Worm (Caenorhabditis elegans) whole organism, early embryonic: Measurements from ENCODE around the gene str-250.

ENCODE experiments used
- B0310.2 ChIP-seq: sonication (generic microtip); optimal IDR thresholded peaks from 2 replicates; lab custom pipeline; 2016; ENCODE audit warnings: mild to moderate bottlenecking, missing genetic modification characterization, missing compliant biosample characterization
- F13C5.2 ChIP-seq: sonication (generic microtip); optimal IDR thresholded peaks from 2 replicates; lab custom pipeline; 2017; ENCODE audit warnings: mild to moderate bottlenecking, missing genetic modification characterization, inconsistent platforms, missing compliant biosample characterization
- aly-1 ChIP-seq: sonication (generic microtip); optimal IDR thresholded peaks from 2 replicates; lab custom pipeline; 2016; ENCODE audit warnings: missing genetic modification characterization, missing compliant biosample characterization
- ama-1 ChIP-seq: fragments of 150-350 bp; optimal IDR thresholded peaks from 2 replicates; lab custom pipeline; 2014
- ceh-13 ChIP-seq: fragments of 200-800 bp; sonication (Bioruptor generic); optimal IDR thresholded peaks from 2 replicates; lab custom pipeline; 2018; ENCODE audit warnings: mild to moderate bottlenecking, missing genetic modification characterization, missing compliant biosample characterization
- ceh-36 ChIP-seq: sonication (generic microtip); optimal IDR thresholded peaks from 2 replicates; lab custom pipeline; 2016; ENCODE audit warnings: missing genetic modification characterization, inconsistent platforms, missing compliant biosample characterization
- ets-7 ChIP-seq: sonication (generic microtip); optimal IDR thresholded peaks from 2 replicates; lab custom pipeline; 2016; ENCODE audit warnings: missing genotype, missing genetic modification characterization, missing compliant biosample characterization
- flt-1 ChIP-seq: fragments of 200-800 bp; sonication (Bioruptor generic); IDR thresholded peaks from 2 replicates; pipeline ENCODE4 v1.3.6; 2022; ENCODE audit warnings: missing genetic modification characterization, missing compliant biosample characterization
- hmbx-1 ChIP-seq: sonication (generic microtip); optimal IDR thresholded peaks from 2 replicates; lab custom pipeline; 2016; ENCODE audit warnings: mild to moderate bottlenecking, missing genetic modification characterization, missing compliant biosample characterization
- hmg-4 ChIP-seq: fragments of 200-800 bp; sonication (Bioruptor generic); optimal IDR thresholded peaks from 2 replicates; lab custom pipeline; 2018; ENCODE audit warnings: mild to moderate bottlenecking, missing genetic modification characterization, missing compliant biosample characterization
- hnd-1 ChIP-seq: sonication (generic microtip); optimal IDR thresholded peaks from 2 replicates; lab custom pipeline; 2016; ENCODE audit warnings: missing genetic modification characterization, missing compliant biosample characterization
- pes-1 ChIP-seq: fragments of 200-800 bp; sonication (Bioruptor generic); IDR thresholded peaks from 2 replicates; pipeline ENCODE4 v1.3.6; 2022; ENCODE audit warnings: missing genetic modification reagents, missing genetic modification characterization, missing compliant biosample characterization
- scrt-1 ChIP-seq: fragments of 200-800 bp; sonication (Bioruptor generic); IDR thresholded peaks from 2 replicates; pipeline ENCODE4 v1.3.6; 2022; ENCODE audit warnings: missing genetic modification characterization, missing compliant biosample characterization
- sea-1 ChIP-seq: fragments of 200-800 bp; sonication (Bioruptor generic); conservative IDR thresholded peaks from 2 replicates; pipeline ENCODE4 v1.3.6; 2022; ENCODE audit warnings: missing genetic modification characterization, missing compliant biosample characterization
- tbx-11 ChIP-seq: fragments of 200-800 bp; sonication (Bioruptor generic); IDR thresholded peaks from 2 replicates; pipeline ENCODE4 v1.3.6; 2022; ENCODE audit warnings: missing genetic modification characterization, missing compliant biosample characterization
- tbx-37 ChIP-seq: fragments of 200-800 bp; sonication (Bioruptor generic); conservative IDR thresholded peaks from 2 replicates; pipeline ENCODE4 v1.3.6; 2022; ENCODE audit warnings: missing genetic modification reagents, missing genetic modification characterization, missing compliant biosample characterization
- tra-4 ChIP-seq: sonication (generic microtip); optimal IDR thresholded peaks from 2 replicates; lab custom pipeline; 2017; ENCODE audit warnings: missing genetic modification characterization, missing compliant biosample characterization

Gene str-250

DNA sequence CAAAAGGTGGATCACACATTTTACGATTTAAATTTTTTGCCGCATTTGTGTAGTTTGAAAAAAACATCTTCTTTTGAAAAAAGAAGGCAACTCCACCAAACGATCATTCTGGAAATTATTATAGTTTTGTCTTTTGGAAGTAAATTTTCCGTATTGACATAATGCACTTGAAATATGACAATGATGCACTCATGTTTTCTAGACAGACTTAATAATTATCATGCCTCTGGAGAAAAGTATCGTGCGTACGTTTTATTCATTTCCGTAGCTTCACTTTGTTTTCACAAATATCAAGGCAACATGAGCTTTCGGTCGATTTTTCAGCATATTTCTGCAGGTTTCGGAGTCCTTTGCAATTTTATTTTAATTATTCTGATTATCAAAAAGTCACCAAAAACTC is at the start of gene str-250:
Gene str-250, plus strand, starts transcription at position 301 of the 400 bp plus-strand sequence.
- no peak for TF ChIP-seq ceh-36 (tag; lab: Kevin White, UChicago)
- no peak for TF ChIP-seq flt-1
- no peak for TF ChIP-seq hnd-1 (tag; lab: Kevin White, UChicago)
- no peak for TF ChIP-seq scrt-1 (GFP tag; lab: Robert Waterston, UW)
- no peak for TF ChIP-seq sea-1 (GFP tag; lab: Robert Waterston, UW)
- TF ChIP-seq ama-1 = no peak
- no peak for TF ChIP-seq tbx-11 (GFP tag; lab: Robert Waterston, UW)
- no peak for TF ChIP-seq F13C5.2
- no peak for TF ChIP-seq aly-1 (tag; lab: Kevin White, UChicago)
- no peak for TF ChIP-seq hmg-4 (GFP tag; lab: Kevin White, UChicago)
- TF ChIP-seq ceh-13 (GFP tag; lab: Kevin White, UChicago) = no peak
- no peak for TF ChIP-seq ets-7 (tag; lab: Kevin White, UChicago)
- TF ChIP-seq tra-4 (tag; lab: Kevin White, UChicago) = no peak
- TF ChIP-seq hmbx-1 (tag; lab: Kevin White, UChicago) = no peak
- no peak for TF ChIP-seq tbx-37 (GFP tag; lab: Robert Waterston, UW)
- no peak for TF ChIP-seq B0310.2 (tag; lab: Kevin White, UChicago)
- no peak for TF ChIP-seq pes-1 (GFP tag; lab: Robert Waterston, UW)

DNA sequence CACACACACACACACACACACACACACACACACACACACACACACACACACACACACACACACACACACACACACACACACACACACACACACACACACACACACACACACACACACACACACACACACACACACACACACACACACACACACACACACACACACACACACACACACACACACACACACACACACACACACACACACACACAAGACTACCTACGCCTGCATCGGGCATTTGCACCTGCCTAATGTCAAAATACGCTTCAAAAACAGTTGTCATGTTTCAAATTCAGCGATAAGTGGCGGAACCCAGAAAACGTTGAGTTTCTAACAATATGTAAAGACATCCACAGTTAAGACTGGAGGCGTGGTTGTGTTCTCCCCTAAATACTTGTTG is 49.6 kb upstream of the str-250 start:
- peak; percentile 10 for TF ChIP-seq B0310.2 (tag; lab: Kevin White, UChicago)
- peak; percentile 30 for TF ChIP-seq hmbx-1 (tag; lab: Kevin White, UChicago)

DNA sequence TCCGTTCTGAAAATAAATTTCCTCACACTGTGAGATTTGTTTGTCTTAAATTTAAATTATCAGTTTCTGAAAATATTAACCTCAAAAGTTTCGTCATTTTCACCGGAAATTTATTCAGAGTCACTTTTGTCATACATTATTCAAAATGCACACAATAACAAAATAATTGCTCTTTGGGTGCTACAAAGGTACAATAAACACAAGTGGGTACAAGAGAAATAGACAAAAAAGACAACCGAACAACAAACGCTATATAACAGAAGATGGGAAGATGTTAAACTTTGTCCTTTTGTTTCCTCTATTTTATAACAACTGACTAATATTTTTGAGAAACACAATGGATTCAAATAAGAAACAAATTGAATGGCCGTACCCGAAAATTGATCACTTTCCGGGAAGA is 48.9 kb upstream of the str-250 start:
- no peak for TF ChIP-seq hmg-4 (GFP tag; lab: Kevin White, UChicago)
- TF ChIP-seq scrt-1 (GFP tag; lab: Robert Waterston, UW) = no peak
- TF ChIP-seq tra-4 (tag; lab: Kevin White, UChicago) = no peak
- no peak for TF ChIP-seq flt-1
- TF ChIP-seq F13C5.2 = no peak
- TF ChIP-seq tbx-37 (GFP tag; lab: Robert Waterston, UW) = no peak
- TF ChIP-seq hmbx-1 (tag; lab: Kevin White, UChicago) = no peak
- TF ChIP-seq sea-1 (GFP tag; lab: Robert Waterston, UW) = no peak
- TF ChIP-seq hnd-1 (tag; lab: Kevin White, UChicago) = no peak
- no peak for TF ChIP-seq ets-7 (tag; lab: Kevin White, UChicago)
- no peak for TF ChIP-seq ceh-36 (tag; lab: Kevin White, UChicago)
- TF ChIP-seq ceh-13 (GFP tag; lab: Kevin White, UChicago) = no peak
- TF ChIP-seq ama-1 = no peak
- TF ChIP-seq tbx-11 (GFP tag; lab: Robert Waterston, UW) = no peak
- TF ChIP-seq pes-1 (GFP tag; lab: Robert Waterston, UW) = no peak
- TF ChIP-seq aly-1 (tag; lab: Kevin White, UChicago) = no peak
- no peak for TF ChIP-seq B0310.2 (tag; lab: Kevin White, UChicago)

DNA sequence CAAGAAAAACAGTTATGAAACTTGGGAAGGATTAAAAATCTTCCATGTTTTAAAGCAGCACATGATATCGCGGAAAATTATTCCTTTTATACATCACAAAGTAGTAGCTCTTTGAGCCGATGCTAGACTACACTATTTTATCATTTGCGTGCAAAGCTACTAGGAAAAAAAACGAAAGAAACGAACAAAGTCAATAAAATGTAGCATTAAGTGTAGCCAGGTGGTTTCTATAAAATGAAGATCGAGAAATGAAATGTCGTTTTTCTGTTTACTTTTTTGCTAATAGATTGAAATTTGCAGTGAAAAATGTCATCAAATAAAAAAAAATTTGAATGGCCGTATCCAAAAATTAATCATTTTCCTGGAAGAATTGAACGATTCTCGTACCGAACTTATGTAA is 45.5 kb upstream of the str-250 start, which contains the start of gene cpt-5:
Gene cpt-5, plus strand, starts transcription at position 301 of the 400 bp plus-strand sequence.
- TF ChIP-seq B0310.2 (tag; lab: Kevin White, UChicago) (no peak), F13C5.2 (no peak), tbx-11 (GFP tag; lab: Robert Waterston, UW) (no peak), tbx-37 (GFP tag; lab: Robert Waterston, UW) (no peak), hmg-4 (GFP tag; lab: Kevin White, UChicago) (no peak), hnd-1 (tag; lab: Kevin White, UChicago) (no peak), tra-4 (tag; lab: Kevin White, UChicago) (no peak), ceh-36 (tag; lab: Kevin White, UChicago) (no peak), ets-7 (tag; lab: Kevin White, UChicago) (no peak), flt-1 (no peak), sea-1 (GFP tag; lab: Robert Waterston, UW) (no peak), scrt-1 (GFP tag; lab: Robert Waterston, UW) (no peak), ama-1 (no peak), ceh-13 (GFP tag; lab: Kevin White, UChicago) (no peak), pes-1 (GFP tag; lab: Robert Waterston, UW) (no peak), hmbx-1 (tag; lab: Kevin White, UChicago) (no peak), aly-1 (tag; lab: Kevin White, UChicago) (no peak)

DNA sequence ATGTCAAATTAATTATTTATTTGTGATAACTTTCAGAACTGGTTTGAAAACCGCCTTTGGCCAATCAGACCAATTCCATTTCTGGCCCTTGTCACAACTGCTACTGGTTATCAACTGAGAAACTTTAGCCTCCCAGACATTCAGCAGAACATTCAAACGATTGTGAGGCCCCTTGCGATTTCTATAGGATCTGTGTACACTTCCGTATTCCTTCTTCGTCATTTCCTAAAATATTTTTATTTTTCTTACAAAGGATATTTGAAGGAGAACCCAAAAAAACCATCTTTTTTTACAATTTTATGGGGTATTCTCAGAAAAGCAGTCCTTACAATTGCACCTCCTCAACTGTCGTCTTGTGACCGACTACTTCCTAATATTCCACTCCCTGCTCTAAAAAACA is 45.1 kb upstream of the str-250 start:
- no peak for TF ChIP-seq B0310.2 (tag; lab: Kevin White, UChicago)
- TF ChIP-seq ceh-13 (GFP tag; lab: Kevin White, UChicago) = no peak

DNA sequence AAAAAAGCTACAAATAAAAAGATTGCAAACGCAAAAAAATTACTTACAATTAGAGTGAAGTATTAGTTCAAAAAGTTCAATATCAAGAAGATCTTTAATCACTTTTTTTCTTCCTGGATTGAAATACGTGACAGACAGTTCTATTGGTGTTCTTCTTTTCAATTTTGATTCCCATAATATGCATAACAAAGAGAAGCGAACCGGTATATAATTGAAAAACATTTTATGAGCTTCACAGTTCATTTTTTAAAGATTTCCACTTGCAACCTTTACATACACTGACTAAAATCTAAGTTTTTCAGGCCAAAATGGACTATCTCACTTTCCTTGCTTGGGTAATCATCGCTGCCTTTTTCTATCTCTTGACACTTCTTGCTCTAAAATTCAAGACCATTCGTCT is 41.9 kb upstream of the str-250 start, which contains the start of gene T22G5.1:
Gene T22G5.1, plus strand, starts transcription at position 301 of the 400 bp plus-strand sequence.
- no peak for TF ChIP-seq ama-1
- TF ChIP-seq scrt-1 (GFP tag; lab: Robert Waterston, UW) = no peak
- TF ChIP-seq ceh-13 (GFP tag; lab: Kevin White, UChicago) = no peak
- TF ChIP-seq flt-1 = no peak
- no peak for TF ChIP-seq F13C5.2
- no peak for TF ChIP-seq hmbx-1 (tag; lab: Kevin White, UChicago)
- no peak for TF ChIP-seq ceh-36 (tag; lab: Kevin White, UChicago)
- no peak for TF ChIP-seq B0310.2 (tag; lab: Kevin White, UChicago)
- no peak for TF ChIP-seq aly-1 (tag; lab: Kevin White, UChicago)
- no peak for TF ChIP-seq tra-4 (tag; lab: Kevin White, UChicago)
- no peak for TF ChIP-seq tbx-37 (GFP tag; lab: Robert Waterston, UW)

DNA sequence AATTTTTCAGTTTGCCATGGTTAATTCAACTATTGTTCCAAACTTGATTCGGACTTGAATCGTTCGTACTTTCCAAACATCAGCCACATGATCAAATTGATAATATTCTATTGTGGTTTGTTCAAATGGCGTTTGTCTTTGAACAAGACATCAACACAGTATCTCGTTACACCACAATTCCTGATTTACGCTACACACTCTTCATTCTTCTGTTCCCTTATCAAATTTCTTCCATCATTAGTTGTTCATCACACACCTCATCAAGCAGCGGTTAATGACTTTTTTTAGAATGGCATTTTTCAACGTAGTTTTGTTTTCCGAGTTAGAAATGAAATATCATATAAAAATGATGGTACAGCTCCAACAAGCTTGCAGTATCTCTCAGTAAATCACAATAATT is 40.2 kb upstream of the str-250 start:
- TF ChIP-seq ama-1 (no peak), tbx-37 (GFP tag; lab: Robert Waterston, UW) (no peak), hmbx-1 (tag; lab: Kevin White, UChicago) (no peak), B0310.2 (tag; lab: Kevin White, UChicago) (no peak), pes-1 (GFP tag; lab: Robert Waterston, UW) (no peak), hnd-1 (tag; lab: Kevin White, UChicago) (no peak), F13C5.2 (no peak), scrt-1 (GFP tag; lab: Robert Waterston, UW) (no peak)
